Fruit fly (Drosophila melanogaster) Kc167 (cell line): ENCODE measurements around the gene Blos2.

ENCODE experiments used
- Myc ChIP-seq: fragments of >200 bp; optimal IDR thresholded peaks from 2 replicates; lab custom pipeline; 2017; ENCODE audit warnings: missing external identifiers
- Sin3A ChIP-seq: fragments of >200 bp; optimal IDR thresholded peaks from 2 replicates; lab custom pipeline; 2018; ENCODE audit warnings: missing external identifiers
- h ChIP-seq: fragments of >200 bp; optimal IDR thresholded peaks from 3 replicates; lab custom pipeline; 2018; ENCODE audit warnings: missing external identifiers
- insv ChIP-seq: fragments of >200 bp; optimal IDR thresholded peaks from 3 replicates; lab custom pipeline; 2018; ENCODE audit warnings: missing external identifiers
- psq ChIP-seq: fragments of >200 bp; optimal IDR thresholded peaks from 2 replicates; lab custom pipeline; 2017; ENCODE audit warnings: missing external identifiers
- ttk ChIP-seq: sonication (Bioruptor generic); optimal IDR thresholded peaks from 2 replicates; lab custom pipeline; 2017; ENCODE audit warnings: missing external identifiers

Blos2 gene

dm6 chr3L:11046559-11046958, 14.8 kb upstream of the Blos2 start:
- TF ChIP-seq insv (lab: Kevin White, UChicago) (no peak), ttk (lab: Kevin White, UChicago) (no peak), h (lab: Kevin White, UChicago) (no peak), psq (lab: Kevin White, UChicago) (no peak), Sin3A (lab: Kevin White, UChicago) (no peak), Myc (lab: Kevin White, UChicago) (no peak)

DNA sequence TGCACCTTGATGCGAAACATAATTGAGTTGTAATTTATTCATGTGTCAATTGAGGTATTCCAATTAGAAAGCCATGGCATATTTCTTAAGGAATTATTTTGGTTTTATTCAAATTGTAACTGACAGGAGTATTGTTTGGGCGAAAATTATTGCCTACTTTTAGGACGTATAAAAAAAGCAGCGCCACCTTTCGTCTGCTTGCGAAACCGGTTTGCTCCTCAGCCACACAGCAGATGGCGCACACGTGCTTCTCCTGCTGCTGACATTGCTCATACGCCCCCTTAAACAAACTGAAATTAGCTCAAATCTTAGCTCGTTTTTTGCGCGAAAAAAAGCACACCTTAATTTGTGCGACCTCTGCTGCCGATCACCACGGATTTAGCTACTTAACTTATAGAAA, 13.5 kb upstream of the Blos2 start:
- TF ChIP-seq h (lab: Kevin White, UChicago) (no peak), insv (lab: Kevin White, UChicago) (no peak), Sin3A (lab: Kevin White, UChicago) (no peak), Myc (lab: Kevin White, UChicago) (no peak), psq (lab: Kevin White, UChicago) (no peak), ttk (lab: Kevin White, UChicago) (no peak)

DNA sequence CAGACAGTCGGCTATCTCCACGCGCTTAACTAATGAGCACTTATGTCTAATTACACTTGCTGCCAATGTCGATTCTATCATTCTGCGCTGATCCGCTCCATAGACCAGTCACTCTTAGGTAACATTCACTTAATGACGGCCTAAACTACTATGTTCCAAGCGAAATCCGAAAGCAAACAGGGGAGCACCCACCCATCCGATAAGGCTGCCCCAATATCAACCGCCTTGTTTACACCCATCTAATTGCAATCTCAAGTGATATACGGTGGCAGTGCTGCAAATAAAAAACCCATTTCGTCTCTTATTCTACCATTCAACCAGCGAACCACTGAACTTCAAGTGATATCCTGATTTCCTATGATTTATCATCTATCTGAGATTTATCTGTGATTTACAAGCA, 12.0 kb upstream of the Blos2 start:
- TF ChIP-seq psq (lab: Kevin White, UChicago) = no peak

DNA sequence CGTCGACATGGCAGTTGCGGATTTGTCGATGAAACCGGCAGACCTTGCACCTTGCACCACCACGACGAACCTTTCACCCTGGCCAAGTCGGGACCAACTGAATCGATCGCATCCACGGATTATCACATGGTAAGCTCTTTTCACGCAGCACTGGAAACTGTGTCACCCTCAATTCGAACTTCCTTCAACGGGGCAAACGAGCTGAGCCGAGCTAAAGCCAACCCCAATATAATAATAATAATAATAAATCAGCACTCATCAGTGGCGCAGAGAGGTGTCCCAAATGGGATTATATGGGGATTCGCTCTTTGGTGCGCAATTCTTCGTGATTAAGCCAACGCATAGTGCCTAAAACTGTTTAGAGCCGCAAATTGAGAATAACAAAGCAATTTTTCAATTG, 10.1 kb upstream of the Blos2 start, which contains the start of gene CG43693:
Gene CG43693, minus strand, starts transcription at position 101 of the 400 bp plus-strand sequence.
- no peak for TF ChIP-seq h (lab: Kevin White, UChicago)
- TF ChIP-seq psq (lab: Kevin White, UChicago) = no peak
- TF ChIP-seq insv (lab: Kevin White, UChicago) = no peak
- TF ChIP-seq Sin3A (lab: Kevin White, UChicago) = no peak
- TF ChIP-seq Myc (lab: Kevin White, UChicago) = no peak
- no peak for TF ChIP-seq ttk (lab: Kevin White, UChicago)

DNA sequence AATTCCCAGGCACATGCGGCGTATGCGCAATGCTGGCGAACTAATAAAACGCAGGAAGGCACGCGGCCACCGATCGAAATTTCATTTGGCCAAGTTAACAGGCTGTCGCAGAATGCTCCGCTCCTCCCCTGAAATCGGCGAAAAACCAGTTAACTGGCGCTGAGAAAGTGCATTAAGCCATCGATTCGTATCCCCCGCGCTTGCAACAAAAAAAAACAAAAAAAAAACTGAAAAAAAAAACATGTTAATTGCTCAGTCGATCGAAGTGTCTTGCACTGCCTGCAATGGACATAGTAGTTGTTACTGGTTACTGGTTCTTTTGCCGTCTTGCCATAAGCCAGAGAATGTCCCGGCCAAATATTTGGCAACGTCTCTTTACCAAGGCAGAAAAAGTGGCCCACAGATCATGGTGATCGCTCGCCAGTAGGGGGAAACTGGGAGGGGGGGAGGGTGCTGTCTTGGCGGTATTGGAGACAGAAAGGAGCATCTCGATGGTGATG, 8.6 kb upstream of the Blos2 start:
- TF ChIP-seq ttk (lab: Kevin White, UChicago) = no peak
- TF ChIP-seq Sin3A (lab: Kevin White, UChicago) = no peak
- TF ChIP-seq Myc (lab: Kevin White, UChicago) = no peak
- TF ChIP-seq insv (lab: Kevin White, UChicago) = no peak
- TF ChIP-seq psq (lab: Kevin White, UChicago) = no peak
- no peak for TF ChIP-seq h (lab: Kevin White, UChicago)

- TF ChIP-seq insv (lab: Kevin White, UChicago) (no peak), Myc (lab: Kevin White, UChicago) (no peak), Sin3A (lab: Kevin White, UChicago) (no peak), psq (lab: Kevin White, UChicago) (no peak), ttk (lab: Kevin White, UChicago) (no peak), h (lab: Kevin White, UChicago) (no peak)
These were observed 7.5 kb upstream of the Blos2 start, which contains the start of gene CG7888 for dm6 chr3L:11053843-11054242. Gene CG7888, plus strand, starts transcription at chr3L:11054035.

dm6 chr3L:11062441-11062840, 1.1 kb downstream of the Blos2 start, which contains the start of gene CG32069:
Gene CG32069, minus strand, starts transcription at chr3L:11062614.
- no peak for TF ChIP-seq psq (lab: Kevin White, UChicago)
- no peak for TF ChIP-seq Myc (lab: Kevin White, UChicago)
- TF ChIP-seq Sin3A (lab: Kevin White, UChicago) = no peak

- TF ChIP-seq h (lab: Kevin White, UChicago) (no peak), psq (lab: Kevin White, UChicago) (no peak), Sin3A (lab: Kevin White, UChicago) (no peak), ttk (lab: Kevin White, UChicago) (no peak), insv (lab: Kevin White, UChicago) (no peak)
These were observed 3.3 kb downstream of the Blos2 start, which contains the start of the genes CG32075, CG45101 and SuUR for dm6 chr3L:11064689-11065088. Gene CG32075, minus strand, starts transcription at chr3L:11064941. Gene CG45101, plus strand, starts transcription at chr3L:11064991. Gene SuUR, plus strand, starts transcription at chr3L:11064991.

DNA sequence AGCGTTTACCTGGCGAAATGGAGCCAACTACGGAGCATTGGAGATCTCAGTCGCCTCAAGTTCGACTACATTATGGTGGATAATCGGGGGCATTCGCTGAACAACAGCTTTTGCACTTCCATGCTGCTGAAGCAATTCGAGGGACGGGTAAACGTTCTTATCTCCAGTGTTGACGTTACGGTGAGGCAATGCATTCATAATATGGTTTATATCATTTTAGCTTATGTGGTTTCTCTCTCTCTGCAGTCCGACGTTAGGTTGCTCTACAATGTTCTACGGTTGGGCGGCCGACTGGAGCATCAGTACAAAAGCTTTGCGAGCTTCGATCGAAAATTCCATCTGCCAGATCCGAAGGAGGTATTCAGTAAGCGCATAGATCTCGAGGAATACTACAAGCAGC, 4.5 kb downstream of the Blos2 start:
- TF ChIP-seq h (lab: Kevin White, UChicago) = no peak
- no peak for TF ChIP-seq Sin3A (lab: Kevin White, UChicago)
- no peak for TF ChIP-seq Myc (lab: Kevin White, UChicago)
- TF ChIP-seq psq (lab: Kevin White, UChicago) = no peak

- TF ChIP-seq h (lab: Kevin White, UChicago) = no peak
- TF ChIP-seq Myc (lab: Kevin White, UChicago) = no peak
- TF ChIP-seq psq (lab: Kevin White, UChicago) = no peak
- TF ChIP-seq Sin3A (lab: Kevin White, UChicago) = no peak
- TF ChIP-seq insv (lab: Kevin White, UChicago) = no peak
- TF ChIP-seq ttk (lab: Kevin White, UChicago) = no peak
These were observed 8.4 kb downstream of the Blos2 start, which contains the start of gene CG6310 for dm6 chr3L:11069764-11070163. Gene CG6310, minus strand, starts transcription at chr3L:11069864.

- no peak for TF ChIP-seq insv (lab: Kevin White, UChicago)
- TF ChIP-seq h (lab: Kevin White, UChicago) = no peak
- no peak for TF ChIP-seq ttk (lab: Kevin White, UChicago)
- TF ChIP-seq Sin3A (lab: Kevin White, UChicago) = no peak
- TF ChIP-seq Myc (lab: Kevin White, UChicago) = no peak
- TF ChIP-seq psq (lab: Kevin White, UChicago) = no peak
These were observed 9.0 kb downstream of the Blos2 start, which contains the start of gene Mocs1 for dm6 chr3L:11070372-11070854. Gene Mocs1, plus strand, starts transcription at chr3L:11070526.

- no peak for TF ChIP-seq Myc (lab: Kevin White, UChicago)
- no peak for TF ChIP-seq insv (lab: Kevin White, UChicago)
- no peak for TF ChIP-seq Sin3A (lab: Kevin White, UChicago)
- TF ChIP-seq ttk (lab: Kevin White, UChicago) = no peak
- no peak for TF ChIP-seq h (lab: Kevin White, UChicago)
- no peak for TF ChIP-seq psq (lab: Kevin White, UChicago)
These were observed 9.7 kb downstream of the Blos2 start for dm6 chr3L:11071057-11071456.
